Fruit fly (Drosophila melanogaster): ENCODE results near the gene Usp32.

Usp32 gene

DNA sequence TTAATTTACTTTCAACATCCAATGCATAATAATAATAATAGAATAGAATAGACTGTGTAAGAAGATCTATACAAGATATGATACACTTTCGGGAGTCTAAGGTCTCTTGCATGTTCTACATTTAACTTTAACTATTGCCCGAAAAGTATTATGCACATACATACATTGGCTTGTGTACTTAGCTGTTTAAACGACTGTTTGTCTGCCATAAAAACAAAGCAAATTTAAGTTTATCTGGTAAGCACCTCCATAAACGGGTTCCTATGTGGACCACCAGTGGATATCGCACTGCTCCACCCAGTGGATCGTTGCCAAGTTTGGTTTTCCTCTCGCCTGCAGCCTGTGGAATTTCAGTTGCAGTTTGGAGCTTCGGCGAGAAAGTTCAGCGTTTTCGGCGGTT lies 24.0 kb upstream of the Usp32 start (continued):
- TF ChIP-seq H2.0 (GFP tag; IDR thresholded peaks at IDR 0.05), result no peak
- TF ChIP-seq CG4404 (GFP tag; IDR thresholded peaks at IDR 0.05), result no peak
- peak; percentile 76 for TF ChIP-seq wek (GFP tag; optimal IDR thresholded peaks at IDR 0.05)
- TF ChIP-seq Meics (GFP tag; optimal IDR thresholded peaks at IDR 0.05), result peak; percentile 41
- no peak for TF ChIP-seq NfI (GFP tag; optimal IDR thresholded peaks at IDR 0.05)
- no peak for TF ChIP-seq hbn (GFP tag; IDR thresholded peaks at IDR 0.05; ENCODE audit: partially characterized antibody)
- TF ChIP-seq CG2199 (GFP tag; IDR thresholded peaks at IDR 0.05), result no peak
- no peak for TF ChIP-seq prd (optimal IDR thresholded peaks at IDR 0.05)
- no peak for TF ChIP-seq prd (GFP tag; IDR thresholded peaks at IDR 0.05)
- no peak for TF ChIP-seq CG1602 (GFP tag; optimal IDR thresholded peaks at IDR 0.05)
- TF ChIP-seq CG7987 (GFP tag; optimal IDR thresholded peaks at IDR 0.05), result peak; percentile 39
- TF ChIP-seq Doc2 (GFP tag; IDR thresholded peaks at IDR 0.05), result no peak
- TF ChIP-seq bowl (GFP tag; IDR thresholded peaks at IDR 0.05), result no peak
- TF ChIP-seq aop (GFP tag; IDR thresholded peaks at IDR 0.05), result no peak
- no peak for TF ChIP-seq tna (GFP tag; IDR thresholded peaks at IDR 0.05; ENCODE audit: partially characterized antibody)
- no peak for TF ChIP-seq CG32532 (GFP tag; IDR thresholded peaks at IDR 0.05)
- TF ChIP-seq disco-r (GFP tag; optimal IDR thresholded peaks at IDR 0.05), result no peak
- TF ChIP-seq so (GFP tag; IDR thresholded peaks at IDR 0.05), result no peak
- TF ChIP-seq HLH3B (GFP tag; IDR thresholded peaks at IDR 0.05), result 0 out of 2 replicates have a peak, but pooled peaks have one; percentile 6
- TF ChIP-seq CG18476 (GFP tag; optimal IDR thresholded peaks at IDR 0.05), result no peak
- TF ChIP-seq cad (GFP tag; optimal IDR thresholded peaks at IDR 0.05), result no peak
- TF ChIP-seq HHEX (GFP tag; optimal IDR thresholded peaks at IDR 0.05), result peak; percentile 41
- TF ChIP-seq NK7.1 (GFP tag; optimal IDR thresholded peaks at IDR 0.05), result peak; percentile 34
- TF ChIP-seq Deaf1 (tag; optimal IDR thresholded peaks at IDR 0.05), result no peak
- no peak for TF ChIP-seq CG10321 (GFP tag; IDR thresholded peaks at IDR 0.05)
- peak; percentile 30 for TF ChIP-seq CG31365 (tag; optimal IDR thresholded peaks at IDR 0.05)
- TF ChIP-seq ken (GFP tag; IDR thresholded peaks at IDR 0.05), result no peak
- TF ChIP-seq gem (tag; optimal IDR thresholded peaks at IDR 0.05), result no peak
- TF ChIP-seq CG7271 (tag; optimal IDR thresholded peaks at IDR 0.05), result no peak
- TF ChIP-seq pita (GFP tag; optimal IDR thresholded peaks at IDR 0.05), result no peak
- no peak for TF ChIP-seq CG7839 (tag; optimal IDR thresholded peaks at IDR 0.05)
- TF ChIP-seq wor (GFP tag; IDR thresholded peaks at IDR 0.05), result no peak
- no peak for TF ChIP-seq CG17568 (GFP tag; optimal IDR thresholded peaks at IDR 0.05)
- TF ChIP-seq CG33557 (GFP tag; optimal IDR thresholded peaks at IDR 0.05), result no peak
- TF ChIP-seq ind (GFP tag; optimal IDR thresholded peaks at IDR 0.05), result no peak
- TF ChIP-seq kah (GFP tag; optimal IDR thresholded peaks at IDR 0.05), result no peak
- TF ChIP-seq cwo (GFP tag; optimal IDR thresholded peaks at IDR 0.05), result no peak
- no peak for TF ChIP-seq Mes4 (GFP tag; optimal IDR thresholded peaks at IDR 0.05)
- no peak for TF ChIP-seq Pdp1 (GFP tag; optimal IDR thresholded peaks at IDR 0.05)
- TF ChIP-seq bigmax (GFP tag; optimal IDR thresholded peaks at IDR 0.05), result no peak
- no peak for TF ChIP-seq CG5953 (GFP tag; IDR thresholded peaks at IDR 0.05)
- TF ChIP-seq onecut (GFP tag; IDR thresholded peaks at IDR 0.05), result no peak
- no peak for TF ChIP-seq Xbp1 (GFP tag; optimal IDR thresholded peaks at IDR 0.05)
- TF ChIP-seq tgo (GFP tag; IDR thresholded peaks at IDR 0.05), result no peak
- TF ChIP-seq Sox100B (GFP tag; optimal IDR thresholded peaks at IDR 0.05), result no peak
- TF ChIP-seq CG8290 (GFP tag; optimal IDR thresholded peaks at IDR 0.05), result no peak
- TF ChIP-seq CG8290 (tag; optimal IDR thresholded peaks at IDR 0.05), result no peak
- no peak for TF ChIP-seq ab (GFP tag; optimal IDR thresholded peaks at IDR 0.05)
- no peak for TF ChIP-seq tio (GFP tag; optimal IDR thresholded peaks at IDR 0.05)
- TF ChIP-seq CG7928 (GFP tag; optimal IDR thresholded peaks at IDR 0.05), result no peak
- TF ChIP-seq Dbx (GFP tag; IDR thresholded peaks at IDR 0.05), result no peak
- TF ChIP-seq Ets97D (GFP tag; optimal IDR thresholded peaks at IDR 0.05), result no peak
- TF ChIP-seq caup (GFP tag; optimal IDR thresholded peaks at IDR 0.05; ENCODE audit: severe bottlenecking), result peak; percentile 41

Data from whole organism, embryonic.